Worm (Caenorhabditis elegans) whole organism, L1 larva: ENCODE data around the gene pno-1.

Experiments
- F16B12.6 ChIP-seq: fragments of 150-350 bp; optimal IDR thresholded peaks from 2 replicates; lab custom pipeline; 2014; ENCODE audit warnings: missing biosample characterization, missing genetic modification characterization
- Y116A8C.19 ChIP-seq: sonication (generic microtip); optimal IDR thresholded peaks from 2 replicates; lab custom pipeline; 2016; ENCODE audit warnings: missing compliant biosample characterization, missing genetic modification characterization, borderline replicate concordance
- ama-1 ChIP-seq: fragments of 150-350 bp; optimal IDR thresholded peaks from 2 replicates; lab custom pipeline; 2014
- blmp-1 ChIP-seq: fragments of 150-350 bp; optimal IDR thresholded peaks from 2 replicates; lab custom pipeline; 2014; ENCODE audit warnings: missing biosample characterization, missing genetic modification characterization
- ceh-90 ChIP-seq: sonication (generic microtip); optimal IDR thresholded peaks from 2 replicates; lab custom pipeline; 2016; ENCODE audit warnings: missing genetic modification characterization, missing compliant biosample characterization
- efl-1 ChIP-seq, 4 experiments: fragments of 150-350 bp; optimal IDR thresholded peaks in 3 of 4; peaks in 1 of 4; 1 replicate in 1 of 4; 2 replicates in 3 of 4; lab custom pipeline; 2014; ENCODE audit warnings: missing biosample characterization in 2 of 4, missing genetic modification characterization in 2 of 4, missing genetic modification reagents in 2 of 4
- egl-13 ChIP-seq: sonication (generic microtip); optimal IDR thresholded peaks from 2 replicates; lab custom pipeline; 2016; ENCODE audit warnings: missing genotype, missing genetic modification reagents, missing genetic modification characterization, missing compliant biosample characterization
- elt-2 ChIP-seq: sonication (generic microtip); optimal IDR thresholded peaks from 2 replicates; lab custom pipeline; 2016; ENCODE audit warnings: missing genetic modification characterization, mild to moderate bottlenecking, inconsistent platforms, missing compliant biosample characterization, missing genetic modification reagents
- ets-5 ChIP-seq: fragments of 200-800 bp; sonication (Bioruptor generic); IDR thresholded peaks from 2 replicates; pipeline ENCODE4 v1.3.6; 2022; ENCODE audit warnings: missing genetic modification characterization, missing compliant biosample characterization
- fkh-10 ChIP-seq: sonication (generic microtip); optimal IDR thresholded peaks from 2 replicates; lab custom pipeline; 2017; ENCODE audit warnings: missing biosample characterization, missing genetic modification reagents, missing genetic modification characterization
- fkh-4 ChIP-seq: sonication (generic microtip); optimal IDR thresholded peaks from 2 replicates; lab custom pipeline; 2016; ENCODE audit warnings: missing compliant biosample characterization, missing genetic modification characterization, borderline replicate concordance
- isw-1 ChIP-seq: fragments of 200-800 bp; sonication (Bioruptor generic); IDR thresholded peaks from 2 replicates; pipeline ENCODE4 v1.3.6; 2022; ENCODE audit warnings: missing genetic modification characterization, missing compliant biosample characterization
- lin-14 ChIP-seq: fragments of 200-800 bp; sonication (Bioruptor generic); optimal IDR thresholded peaks from 2 replicates; lab custom pipeline; 2018; ENCODE audit warnings: mild to moderate bottlenecking, missing genetic modification characterization, moderate library complexity, missing compliant biosample characterization
- lin-39 ChIP-seq: fragments of 150-350 bp; optimal IDR thresholded peaks from 2 replicates; lab custom pipeline; 2014; ENCODE audit warnings: missing biosample characterization, missing genetic modification reagents, missing genetic modification characterization
- lsy-2 ChIP-seq, 2 experiments: fragments of 150-350 bp; optimal IDR thresholded peaks; 2 replicates each; lab custom pipeline; 2014; ENCODE audit warnings: missing biosample characterization in 2 of 2, missing genetic modification characterization in 2 of 2
- mdl-1 ChIP-seq, 2 experiments: fragments of 150-350 bp; optimal IDR thresholded peaks; 2 replicates each; lab custom pipeline; 2014 to 2017; ENCODE audit warnings: missing biosample characterization in 2 of 2, missing genetic modification characterization in 2 of 2, inconsistent platforms in 1 of 2
- nhr-11 ChIP-seq: fragments of 150-350 bp; optimal IDR thresholded peaks from 2 replicates; lab custom pipeline; 2014; ENCODE audit warnings: missing biosample characterization, missing genetic modification characterization
- nhr-19 ChIP-seq: fragments of 200-800 bp; sonication (Bioruptor generic); conservative IDR thresholded peaks from 2 replicates; pipeline ENCODE4 v1.3.6; 2022; ENCODE audit warnings: missing genetic modification characterization, missing compliant biosample characterization
- nhr-20 ChIP-seq: sonication (generic microtip); optimal IDR thresholded peaks from 2 replicates; lab custom pipeline; 2016; ENCODE audit warnings: mild to moderate bottlenecking, missing genetic modification characterization, missing compliant biosample characterization
- nhr-28 ChIP-seq: fragments of 150-350 bp; optimal IDR thresholded peaks from 2 replicates; lab custom pipeline; 2014; ENCODE audit warnings: missing biosample characterization, missing genetic modification characterization
- nhr-71 ChIP-seq: sonication (generic microtip); optimal IDR thresholded peaks from 2 replicates; lab custom pipeline; 2016; ENCODE audit warnings: mild to moderate bottlenecking, missing genetic modification characterization, moderate library complexity, missing compliant biosample characterization
- nhr-76 ChIP-seq: sonication (generic microtip); optimal IDR thresholded peaks from 2 replicates; lab custom pipeline; 2017; ENCODE audit warnings: missing biosample characterization, missing genetic modification characterization
- nhr-84 ChIP-seq: sonication (generic microtip); optimal IDR thresholded peaks from 2 replicates; lab custom pipeline; 2017; ENCODE audit warnings: missing biosample characterization, missing genetic modification characterization
- nhr-85 ChIP-seq: sonication (generic microtip); peaks from one replicate; lab custom pipeline; 2016; ENCODE audit warnings: missing genetic modification characterization, inconsistent platforms, missing compliant biosample characterization
- nhr-90 ChIP-seq: sonication (generic microtip); optimal IDR thresholded peaks from 2 replicates; lab custom pipeline; 2016; ENCODE audit warnings: mild to moderate bottlenecking, missing genetic modification characterization, missing compliant biosample characterization; ENCODE audit not compliant: poor library complexity
- pqm-1 ChIP-seq: sonication (generic microtip); optimal IDR thresholded peaks from 3 replicates; lab custom pipeline; 2017; ENCODE audit warnings: missing biosample characterization, missing genetic modification characterization
- rnt-1 ChIP-seq: sonication (generic microtip); optimal IDR thresholded peaks from 2 replicates; lab custom pipeline; 2016; ENCODE audit warnings: mild to moderate bottlenecking, missing genetic modification characterization, moderate library complexity, missing compliant biosample characterization
- snu-23 ChIP-seq: sonication (generic microtip); optimal IDR thresholded peaks from 2 replicates; lab custom pipeline; 2016; ENCODE audit warnings: missing genetic modification characterization, missing compliant biosample characterization
- tlp-1 ChIP-seq: fragments of 150-350 bp; optimal IDR thresholded peaks from 2 replicates; lab custom pipeline; 2014; ENCODE audit warnings: missing biosample characterization, missing genetic modification characterization
- unc-130 ChIP-seq: fragments of 150-350 bp; optimal IDR thresholded peaks from 2 replicates; lab custom pipeline; 2017; ENCODE audit warnings: missing biosample characterization, missing genetic modification characterization, inconsistent platforms
- unc-62 ChIP-seq: fragments of 150-350 bp; optimal IDR thresholded peaks from 2 replicates; lab custom pipeline; 2014; ENCODE audit warnings: missing biosample characterization, missing genetic modification reagents, missing genetic modification characterization
- unc-86 ChIP-seq: sonication (generic microtip); optimal IDR thresholded peaks from 2 replicates; lab custom pipeline; 2016; ENCODE audit warnings: missing genetic modification characterization, missing compliant biosample characterization
- unc-98 ChIP-seq: fragments of 200-800 bp; sonication (Bioruptor generic); IDR thresholded peaks from 2 replicates; pipeline ENCODE4 v1.3.6; 2022; ENCODE audit warnings: missing genetic modification characterization, missing compliant biosample characterization
- vab-15 ChIP-seq: sonication (generic microtip); optimal IDR thresholded peaks from 2 replicates; lab custom pipeline; 2017; ENCODE audit warnings: missing genotype, mild to moderate bottlenecking, missing genetic modification characterization, missing compliant biosample characterization
- xbp-1 ChIP-seq: sonication (generic microtip); optimal IDR thresholded peaks from 2 replicates; lab custom pipeline; 2016; ENCODE audit warnings: missing genetic modification characterization, missing compliant biosample characterization
- zag-1 ChIP-seq: fragments of 150-350 bp; optimal IDR thresholded peaks from 2 replicates; lab custom pipeline; 2014; ENCODE audit warnings: missing biosample characterization, missing genetic modification characterization
- zip-4 ChIP-seq: fragments of 200-800 bp; sonication (Bioruptor generic); optimal IDR thresholded peaks from 2 replicates; lab custom pipeline; 2018; ENCODE audit warnings: mild to moderate bottlenecking, missing genetic modification characterization, moderate library complexity, missing compliant biosample characterization
- ztf-4 ChIP-seq: fragments of 150-350 bp; optimal IDR thresholded peaks from 2 replicates; lab custom pipeline; 2014; ENCODE audit warnings: missing biosample characterization, missing genetic modification characterization

Gene pno-1

DNA sequence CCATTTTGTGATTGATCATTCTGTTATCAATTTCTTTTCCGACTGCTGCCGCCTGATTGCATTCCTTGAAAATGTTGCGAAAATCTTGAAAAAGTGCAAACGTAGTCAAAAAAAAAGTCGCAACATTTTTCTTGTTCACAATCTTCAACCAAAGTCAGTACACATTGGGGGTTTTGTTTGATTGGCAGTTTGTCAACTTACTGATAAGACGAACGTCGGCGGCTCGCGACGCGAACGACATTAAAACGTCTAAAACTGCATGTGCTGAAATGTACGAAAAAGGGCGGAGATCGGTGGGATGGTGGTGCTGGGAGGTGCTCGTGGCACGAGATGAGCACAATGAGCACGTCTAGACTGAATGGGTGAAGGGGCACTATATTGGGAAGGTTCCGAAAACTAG is 3.9 kb downstream of the pno-1 start:
- peak; percentile 6 for TF ChIP-seq lin-14 (GFP tag; lab: Kevin White, UChicago)
- no peak for TF ChIP-seq nhr-71 (tag; lab: Kevin White, UChicago)
- no peak for TF ChIP-seq ztf-4 (tag; lab: Kevin White, UChicago)
- TF ChIP-seq unc-86 (tag; lab: Kevin White, UChicago) = no peak
- peak; percentile 51 for TF ChIP-seq elt-2 (tag; lab: Kevin White, UChicago)
- no peak for TF ChIP-seq F16B12.6
- TF ChIP-seq unc-130 (tag; lab: Kevin White, UChicago) = no peak
- no peak for TF ChIP-seq efl-1 (optimal IDR thresholded peaks at IDR 0.05; lab: Kevin White, UChicago)
- TF ChIP-seq efl-1 (GFP tag; optimal IDR thresholded peaks at IDR 0.05 in 1 of 2; lab: Kevin White, UChicago) = peak in 1 of 2 experiments; percentile 85
- TF ChIP-seq nhr-90 (tag; lab: Kevin White, UChicago) = no peak
- TF ChIP-seq nhr-84 (tag; lab: Kevin White, UChicago) = no peak
- no peak for TF ChIP-seq ets-5 (GFP tag; lab: Robert Waterston, UW)

DNA sequence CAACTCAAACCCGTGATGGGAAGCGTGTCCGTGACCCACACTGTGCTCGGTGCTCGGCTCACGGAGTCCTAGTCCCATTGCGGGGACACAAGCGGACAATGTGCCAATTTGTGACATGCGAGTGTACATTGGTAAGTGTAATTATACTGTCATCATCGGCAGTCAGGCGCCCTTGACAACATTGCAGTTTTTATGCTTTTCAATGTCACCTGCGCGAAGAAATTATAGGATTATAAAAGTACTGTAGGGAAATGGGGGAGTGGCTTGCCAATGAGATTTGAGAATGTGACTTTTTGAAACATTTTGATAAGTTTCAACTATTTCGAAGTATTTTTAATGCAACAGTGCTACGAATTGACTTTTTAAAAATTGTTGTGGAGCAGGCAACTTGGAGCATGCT is 6.9 kb downstream of the pno-1 start:
- TF ChIP-seq ama-1 (lab: Kevin White, UChicago) (no peak), lsy-2 (tag; optimal IDR thresholded peaks at IDR 0.05; lab: Kevin White, UChicago) (no peak), nhr-84 (tag; lab: Kevin White, UChicago) (no peak), nhr-76 (tag; lab: Kevin White, UChicago) (no peak), unc-62 (GFP tag; lab: Kevin White, UChicago) (no peak), nhr-19 (no peak), fkh-10 (no peak), nhr-20 (tag; lab: Kevin White, UChicago) (no peak), lin-14 (GFP tag; lab: Kevin White, UChicago) (no peak), vab-15 (tag; lab: Kevin White, UChicago) (no peak), zag-1 (no peak), zip-4 (GFP tag; lab: Kevin White, UChicago) (no peak), ceh-90 (tag; lab: Kevin White, UChicago) (no peak), nhr-85 (tag; lab: Kevin White, UChicago) (no peak), tlp-1 (tag; lab: Kevin White, UChicago) (no peak)

DNA sequence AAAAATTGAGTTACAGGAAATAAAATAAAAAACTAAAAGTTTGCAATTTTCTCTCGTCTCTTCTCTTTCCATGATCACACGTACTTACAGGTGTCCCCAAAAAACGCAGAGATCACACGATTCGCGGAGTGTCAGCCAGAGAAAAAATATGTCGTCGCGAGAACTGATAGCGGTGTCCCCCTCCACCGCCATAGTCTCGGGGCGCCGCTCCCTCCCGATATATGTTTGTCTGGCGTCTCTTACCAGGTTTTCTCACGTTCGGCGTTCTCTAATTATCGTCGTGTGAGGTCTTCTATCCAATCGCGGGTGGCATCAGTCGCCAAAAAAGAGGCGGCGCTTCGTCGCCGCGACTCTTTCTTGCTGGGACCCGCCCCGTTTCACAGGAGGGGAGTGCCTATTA is 10.9 kb downstream of the pno-1 start, which contains the start of gene mab-3:
TSS of gene mab-3 (plus strand) at position 328 of the 400 bp plus-strand sequence.
- peak; percentile 61 for TF ChIP-seq lin-14 (GFP tag; lab: Kevin White, UChicago)
- peak; percentile 15 for TF ChIP-seq rnt-1
- TF ChIP-seq nhr-19 = peak; percentile 34; the same call in 1 of the 2 replicates

DNA sequence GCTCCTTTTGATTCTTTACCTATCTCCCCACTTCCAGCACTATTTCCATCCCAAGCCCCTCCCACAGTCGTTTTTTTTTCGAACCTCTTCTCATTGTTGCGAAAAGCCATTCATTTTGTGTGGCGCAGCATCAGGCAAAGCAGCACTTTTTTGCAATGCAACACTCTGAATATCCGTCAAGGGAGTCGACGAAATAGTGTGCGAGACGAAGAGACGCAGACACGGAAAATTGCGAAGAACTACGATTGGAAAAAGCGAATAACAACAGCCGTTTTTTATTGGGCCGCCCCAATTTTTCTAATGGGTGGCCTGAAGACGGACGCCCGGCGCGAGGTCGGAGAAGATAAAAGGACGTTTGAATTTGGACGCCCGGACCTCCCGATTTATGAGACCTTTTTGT is 12.8 kb downstream of the pno-1 start:
- no peak for TF ChIP-seq lin-39 (tag; lab: Kevin White, UChicago)
- TF ChIP-seq Y116A8C.19 (tag; lab: Kevin White, UChicago) = no peak
- no peak for TF ChIP-seq unc-98 (GFP tag; lab: Robert Waterston, UW)
- TF ChIP-seq nhr-84 (tag; lab: Kevin White, UChicago) = no peak
- peak; percentile 46 for TF ChIP-seq lin-14 (GFP tag; lab: Kevin White, UChicago)
- no peak for TF ChIP-seq efl-1 (optimal IDR thresholded peaks at IDR 0.05; lab: Kevin White, UChicago)
- peak in 1 of 2 experiments; percentile 12 for TF ChIP-seq efl-1 (GFP tag; optimal IDR thresholded peaks at IDR 0.05 in 1 of 2; lab: Kevin White, UChicago)
- TF ChIP-seq nhr-28 (tag; lab: Kevin White, UChicago) = no peak
- TF ChIP-seq nhr-76 (tag; lab: Kevin White, UChicago) = no peak
- TF ChIP-seq unc-130 (tag; lab: Kevin White, UChicago) = no peak
- no peak for TF ChIP-seq snu-23
- no peak for TF ChIP-seq isw-1 (GFP tag; lab: Robert Waterston, UW)
- no peak for TF ChIP-seq fkh-10
- TF ChIP-seq fkh-4 (tag; lab: Kevin White, UChicago) = no peak
- no peak for TF ChIP-seq egl-13 (tag; lab: Kevin White, UChicago)
- TF ChIP-seq nhr-11 = no peak

DNA sequence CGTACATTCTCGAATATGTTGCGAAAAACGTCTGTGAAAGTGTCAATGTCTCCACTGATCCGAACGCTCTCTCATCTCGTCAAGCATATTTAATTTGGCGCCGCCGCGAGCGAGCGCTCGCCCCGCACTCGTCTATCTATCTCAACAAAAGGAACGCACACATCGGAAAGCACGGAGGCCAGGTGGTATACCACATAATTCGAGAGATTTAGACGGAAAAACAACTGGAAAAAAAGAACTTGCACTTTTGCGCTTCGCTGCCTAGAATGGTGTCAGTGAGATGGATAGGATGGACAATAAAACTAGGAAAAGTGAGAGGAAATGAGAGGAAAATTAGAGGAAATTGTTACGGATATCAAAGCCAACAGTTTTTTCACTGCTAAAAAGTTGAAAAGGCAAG is 13.5 kb downstream of the pno-1 start:
- TF ChIP-seq xbp-1 (no peak), lin-39 (tag; lab: Kevin White, UChicago) (no peak), mdl-1 (tag; optimal IDR thresholded peaks at IDR 0.05; lab: Kevin White, UChicago) (no peak), blmp-1 (tag; lab: Kevin White, UChicago) (peak; percentile 74), efl-1 (optimal IDR thresholded peaks at IDR 0.05; lab: Kevin White, UChicago) (no peak), efl-1 (GFP tag; optimal IDR thresholded peaks at IDR 0.05 in 1 of 2; lab: Kevin White, UChicago) (no peak), fkh-10 (no peak), pqm-1 (tag; lab: Kevin White, UChicago) (no peak), lin-14 (GFP tag; lab: Kevin White, UChicago) (peak; percentile 13), ztf-4 (tag; lab: Kevin White, UChicago) (no peak)
